Fruit fly (Drosophila melanogaster) whole organism, pupa: ENCODE measurements around the gene Kat60.

Experiments
- CG12605 ChIP-seq: fragments of 200-800 bp; sonication (Bioruptor generic); IDR thresholded peaks from 2 replicates; pipeline ENCODE4 v1.3.6; 2022; ENCODE audit warnings: missing biosample characterization, missing genetic modification characterization
- CG13204 ChIP-seq: fragments of 200-800 bp; sonication (Bioruptor generic); optimal IDR thresholded peaks from 2 replicates; lab custom pipeline; 2018; ENCODE audit warnings: missing biosample characterization, mild to moderate bottlenecking, missing genetic modification characterization, moderate library complexity
- CG17806 ChIP-seq: fragments of 200-800 bp; sonication (Bioruptor generic); optimal IDR thresholded peaks from 2 replicates; lab custom pipeline; 2018; ENCODE audit warnings: missing biosample characterization, mild to moderate bottlenecking, missing genetic modification characterization, moderate library complexity
- CG34367 ChIP-seq: fragments of 200-800 bp; sonication (Bioruptor generic); optimal IDR thresholded peaks from 2 replicates; lab custom pipeline; 2018; ENCODE audit warnings: missing biosample characterization, mild to moderate bottlenecking, missing genetic modification characterization
- CG4496 ChIP-seq: fragments of 200-800 bp; sonication (Bioruptor generic); IDR thresholded peaks from 3 replicates; pipeline ENCODE4 v1.3.6; 2022; ENCODE audit warnings: missing biosample characterization, missing genetic modification characterization
- CG8159 ChIP-seq: fragments of 200-800 bp; sonication (Bioruptor generic); optimal IDR thresholded peaks from 3 replicates; lab custom pipeline; 2018; ENCODE audit warnings: missing biosample characterization, mild to moderate bottlenecking, missing genetic modification characterization, moderate library complexity
- Snoo ChIP-seq: fragments of 200-800 bp; sonication (Bioruptor generic); optimal IDR thresholded peaks from 3 replicates; lab custom pipeline; 2017; ENCODE audit warnings: missing biosample characterization, mild to moderate bottlenecking, missing genetic modification characterization, inconsistent platforms

dm6 chr3R:5232197-5232607 lies at the start of gene Kat60, which contains the start of gene Mms19:
- TF ChIP-seq CG4496 (peak; percentile 37; the same call in 1 of the 3 replicates), CG13204 (GFP tag; lab: Kevin White, UChicago) (no peak), Snoo (no peak), CG34367 (tag; lab: Kevin White, UChicago) (no peak), CG8159 (peak; percentile 47), CG12605 (no peak), CG17806 (peak; percentile 23)
